Fruit fly (Drosophila melanogaster) whole organism, adult: ENCODE results near the gene CG1416.

Experiments
- CG11617 ChIP-seq: fragments of 200-800 bp; sonication (Bioruptor generic); optimal IDR thresholded peaks from 2 replicates; lab custom pipeline; 2017; ENCODE audit warnings: mild to moderate bottlenecking, missing biosample characterization, missing genetic modification reagents, missing genetic modification characterization
- CG12768 ChIP-seq: fragments of 200-800 bp; sonication (Bioruptor generic); optimal IDR thresholded peaks from 2 replicates; lab custom pipeline; 2017; ENCODE audit warnings: missing biosample characterization, missing genetic modification characterization, mild to moderate bottlenecking, moderate library complexity, missing genetic modification reagents
- CG14711 ChIP-seq: fragments of 200-800 bp; sonication (Bioruptor generic); optimal IDR thresholded peaks from 2 replicates; lab custom pipeline; 2018; ENCODE audit warnings: missing biosample characterization, mild to moderate bottlenecking, missing genetic modification characterization, moderate library complexity
- CG1620 ChIP-seq: fragments of 200-800 bp; sonication (Bioruptor generic); optimal IDR thresholded peaks from 2 replicates; lab custom pipeline; 2016; ENCODE audit warnings: missing biosample characterization, missing genetic modification characterization
- CG33017 ChIP-seq: fragments of 200-800 bp; sonication (Bioruptor generic); optimal IDR thresholded peaks from 2 replicates; lab custom pipeline; 2018; ENCODE audit warnings: missing biosample characterization, mild to moderate bottlenecking, missing genetic modification characterization, moderate library complexity
- CG5204 ChIP-seq: fragments of 200-800 bp; sonication (Bioruptor generic); optimal IDR thresholded peaks from 2 replicates; lab custom pipeline; 2016; ENCODE audit warnings: missing biosample characterization, missing genetic modification characterization
- CG7045 ChIP-seq: fragments of 200-800 bp; sonication (Bioruptor generic); optimal IDR thresholded peaks from 2 replicates; lab custom pipeline; 2017; ENCODE audit warnings: missing biosample characterization, mild to moderate bottlenecking, missing genetic modification characterization
- CG7101 ChIP-seq: fragments of 200-800 bp; sonication (Bioruptor generic); optimal IDR thresholded peaks from 2 replicates; lab custom pipeline; 2018; ENCODE audit warnings: missing biosample characterization, mild to moderate bottlenecking, missing genetic modification characterization, moderate library complexity
- Clk ChIP-seq: fragments of 200-800 bp; sonication (Bioruptor generic); optimal IDR thresholded peaks from 2 replicates; lab custom pipeline; 2017; ENCODE audit warnings: missing biosample characterization, missing genetic modification characterization
- Crg-1 ChIP-seq: fragments of 200-800 bp; sonication (Bioruptor generic); optimal IDR thresholded peaks from 2 replicates; lab custom pipeline; 2016; ENCODE audit warnings: missing biosample characterization, missing genetic modification characterization
- Hr96 ChIP-seq: fragments of 200-800 bp; sonication (Bioruptor generic); optimal IDR thresholded peaks from 2 replicates; lab custom pipeline; 2016; ENCODE audit warnings: missing biosample characterization, missing genetic modification characterization
- Mnt ChIP-seq: fragments of 200-800 bp; sonication (Bioruptor generic); optimal IDR thresholded peaks from 2 replicates; lab custom pipeline; 2016; ENCODE audit warnings: missing biosample characterization, mild to moderate bottlenecking, missing genetic modification characterization
- bab1 ChIP-seq: fragments of 200-800 bp; sonication (Bioruptor generic); optimal IDR thresholded peaks from 3 replicates; lab custom pipeline; 2019; ENCODE audit warnings: missing biosample characterization, mild to moderate bottlenecking, missing genetic modification characterization, moderate library complexity
- cic ChIP-seq: fragments of 200-800 bp; sonication (Bioruptor generic); optimal IDR thresholded peaks from 2 replicates; lab custom pipeline; 2017; ENCODE audit warnings: missing biosample characterization, mild to moderate bottlenecking, missing genetic modification characterization, moderate library complexity
- cnc ChIP-seq, 2 experiments: fragments of >200 bp; optimal IDR thresholded peaks; 2 replicates each; lab custom pipeline; 2017
- kay ChIP-seq: fragments of 200-800 bp; sonication (Bioruptor generic); peaks from one replicate; lab custom pipeline; 2016; ENCODE audit warnings: missing biosample characterization, missing genetic modification characterization, borderline replicate concordance
- ovo ChIP-seq: fragments of 200-800 bp; sonication (Bioruptor generic); optimal IDR thresholded peaks from 2 replicates; lab custom pipeline; 2016; ENCODE audit warnings: missing biosample characterization, missing genetic modification characterization
- pad ChIP-seq: fragments of 200-800 bp; sonication (Bioruptor generic); optimal IDR thresholded peaks from 3 replicates; lab custom pipeline; 2017; ENCODE audit warnings: missing biosample characterization, missing genetic modification characterization, mild to moderate bottlenecking, moderate library complexity, missing genetic modification reagents
- tj ChIP-seq: fragments of 200-800 bp; sonication (Bioruptor generic); optimal IDR thresholded peaks from 3 replicates; lab custom pipeline; 2017; ENCODE audit warnings: missing biosample characterization, mild to moderate bottlenecking, missing genetic modification characterization, moderate library complexity
- toe ChIP-seq: fragments of 200-800 bp; sonication (Bioruptor generic); optimal IDR thresholded peaks from 2 replicates; lab custom pipeline; 2016; ENCODE audit warnings: missing biosample characterization, missing genetic modification characterization

Gene CG1416

DNA sequence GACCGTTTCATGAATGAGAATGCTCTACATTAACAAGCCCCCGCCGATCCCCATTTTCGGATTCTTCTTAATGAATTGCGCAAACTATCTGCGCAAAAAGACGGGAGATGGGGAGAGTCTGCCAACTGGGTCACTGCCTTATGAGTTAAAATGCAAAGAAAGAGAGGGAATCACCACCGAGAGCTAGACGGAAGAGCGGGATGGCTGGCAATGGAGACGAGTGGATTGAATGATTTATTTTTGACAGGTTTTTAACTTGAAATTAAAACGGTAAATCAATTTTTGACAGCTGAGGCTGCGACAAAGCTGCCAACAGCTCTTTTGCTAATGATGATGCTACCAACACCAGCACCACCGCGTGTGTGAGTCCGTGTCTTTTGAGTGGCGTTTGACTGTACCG, 46.3 kb downstream of the CG1416 start:
- TF ChIP-seq tj (GFP tag; lab: Kevin White, UChicago): no peak
- no peak for TF ChIP-seq Hr96 (GFP tag; lab: Kevin White, UChicago)
- TF ChIP-seq kay (GFP tag; lab: Kevin White, UChicago): no peak
- no peak for TF ChIP-seq Mnt (GFP tag; lab: Kevin White, UChicago)
- TF ChIP-seq toe: no peak
- no peak for TF ChIP-seq CG14711 (tag; lab: Kevin White, UChicago)
- no peak for TF ChIP-seq CG12768 (GFP tag; lab: Kevin White, UChicago)
- TF ChIP-seq cnc (optimal IDR thresholded peaks at IDR 0.05; lab: Kevin White, UChicago): no peak
- TF ChIP-seq pad (GFP tag; lab: Kevin White, UChicago): no peak
- TF ChIP-seq CG7045 (GFP tag; lab: Kevin White, UChicago): no peak
- no peak for TF ChIP-seq bab1 (GFP tag; lab: Kevin White, UChicago)
- no peak for TF ChIP-seq CG5204
- no peak for TF ChIP-seq Clk (GFP tag; lab: Kevin White, UChicago)
- TF ChIP-seq ovo (GFP tag; lab: Kevin White, UChicago): no peak
- TF ChIP-seq Crg-1 (GFP tag; lab: Kevin White, UChicago): no peak
- TF ChIP-seq cic (GFP tag; lab: Kevin White, UChicago): no peak
- no peak for TF ChIP-seq CG11617 (GFP tag; lab: Kevin White, UChicago)
- no peak for TF ChIP-seq CG1620 (GFP tag; lab: Kevin White, UChicago)
- no peak for TF ChIP-seq CG33017 (tag; lab: Kevin White, UChicago)

DNA sequence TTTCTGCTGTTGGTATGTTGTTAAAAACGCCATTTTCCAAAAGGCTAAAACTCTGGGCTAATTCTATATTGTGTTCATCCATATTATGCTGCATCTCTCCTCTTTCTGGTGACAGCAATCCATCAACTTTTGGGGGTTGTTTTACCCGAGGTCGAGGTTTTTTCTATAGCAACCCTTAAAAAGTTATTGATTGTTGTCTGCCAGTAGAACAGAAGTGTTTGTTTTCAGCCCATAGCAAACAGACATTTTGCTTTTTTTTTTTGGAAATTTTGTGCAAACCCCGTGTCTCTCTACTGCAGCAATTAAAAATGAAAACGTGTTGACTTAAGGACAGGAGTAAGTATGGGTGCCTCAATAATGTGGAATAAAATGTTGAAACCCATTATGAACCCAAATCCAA, 48.5 kb downstream of the CG1416 start:
- TF ChIP-seq Mnt (GFP tag; lab: Kevin White, UChicago) (no peak), Crg-1 (GFP tag; lab: Kevin White, UChicago) (no peak), Hr96 (GFP tag; lab: Kevin White, UChicago) (no peak), pad (GFP tag; lab: Kevin White, UChicago) (no peak), CG7101 (tag; lab: Kevin White, UChicago) (no peak), CG14711 (tag; lab: Kevin White, UChicago) (no peak), CG12768 (GFP tag; lab: Kevin White, UChicago) (no peak), cnc (optimal IDR thresholded peaks at IDR 0.05; lab: Kevin White, UChicago) (no peak), Clk (GFP tag; lab: Kevin White, UChicago) (no peak), ovo (GFP tag; lab: Kevin White, UChicago) (no peak), cic (GFP tag; lab: Kevin White, UChicago) (no peak), CG11617 (GFP tag; lab: Kevin White, UChicago) (no peak), kay (GFP tag; lab: Kevin White, UChicago) (no peak), bab1 (GFP tag; lab: Kevin White, UChicago) (no peak), CG5204 (no peak), toe (no peak), CG33017 (tag; lab: Kevin White, UChicago) (no peak), CG1620 (GFP tag; lab: Kevin White, UChicago) (no peak), tj (GFP tag; lab: Kevin White, UChicago) (no peak)

DNA sequence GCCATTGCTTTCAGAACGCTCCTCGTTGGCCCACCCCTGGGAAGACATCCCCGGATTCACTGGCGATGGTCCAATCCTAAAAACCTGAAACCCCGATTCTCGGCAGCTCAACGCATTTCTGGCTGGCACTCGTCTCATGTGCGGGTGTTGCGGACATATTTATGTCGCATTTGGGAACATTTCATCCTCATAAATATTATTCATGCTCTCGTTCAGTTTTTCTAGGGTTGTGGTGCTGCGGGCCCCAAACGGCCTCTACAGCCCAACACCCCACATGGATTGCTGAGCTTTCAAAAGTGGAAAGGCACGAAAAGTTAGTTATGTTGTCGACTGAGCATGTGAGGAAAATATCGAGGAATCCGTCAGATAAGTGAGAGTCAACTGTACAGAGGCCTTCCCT, 49.1 kb downstream of the CG1416 start:
- TF ChIP-seq CG11617 (GFP tag; lab: Kevin White, UChicago): no peak
- no peak for TF ChIP-seq CG12768 (GFP tag; lab: Kevin White, UChicago)
- no peak for TF ChIP-seq Hr96 (GFP tag; lab: Kevin White, UChicago)
- TF ChIP-seq cic (GFP tag; lab: Kevin White, UChicago): no peak
- no peak for TF ChIP-seq CG1620 (GFP tag; lab: Kevin White, UChicago)
- no peak for TF ChIP-seq toe
- no peak for TF ChIP-seq Clk (GFP tag; lab: Kevin White, UChicago)
- no peak for TF ChIP-seq Crg-1 (GFP tag; lab: Kevin White, UChicago)
- no peak for TF ChIP-seq CG14711 (tag; lab: Kevin White, UChicago)
- no peak for TF ChIP-seq ovo (GFP tag; lab: Kevin White, UChicago)
- no peak for TF ChIP-seq bab1 (GFP tag; lab: Kevin White, UChicago)
- TF ChIP-seq CG5204: no peak
- no peak for TF ChIP-seq pad (GFP tag; lab: Kevin White, UChicago)
- no peak for TF ChIP-seq CG33017 (tag; lab: Kevin White, UChicago)

DNA sequence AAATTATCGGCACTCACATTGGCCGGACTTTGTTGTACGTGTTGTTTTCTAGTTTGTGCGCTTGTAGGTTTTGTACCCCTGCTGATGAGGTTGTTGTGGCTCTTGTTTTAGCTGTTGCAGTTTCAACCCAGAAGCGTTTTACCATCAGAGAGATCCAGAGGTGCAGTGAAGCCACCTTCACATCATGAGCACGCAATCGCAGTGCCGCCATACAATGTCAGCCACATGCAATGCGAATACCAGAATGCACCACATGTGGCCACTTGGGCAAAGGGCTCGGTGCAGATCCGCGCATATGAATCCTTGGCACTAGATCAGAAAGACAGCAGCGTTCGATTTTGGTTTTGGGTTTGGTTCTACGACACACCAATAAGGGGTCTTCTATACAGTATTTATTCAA, 52.3 kb downstream of the CG1416 start:
- TF ChIP-seq ovo (GFP tag; lab: Kevin White, UChicago): no peak
- TF ChIP-seq CG5204: no peak
- TF ChIP-seq cic (GFP tag; lab: Kevin White, UChicago): no peak
- no peak for TF ChIP-seq bab1 (GFP tag; lab: Kevin White, UChicago)
- TF ChIP-seq Crg-1 (GFP tag; lab: Kevin White, UChicago): no peak
- no peak for TF ChIP-seq cnc (optimal IDR thresholded peaks at IDR 0.05; lab: Kevin White, UChicago)
